Fruit fly (Drosophila melanogaster) whole organism, embryonic: ENCODE measurements around the gene Mkk4.
A peak's percentile ranks its signal among the peaks of the same experiment; 100 is the strongest.

Experiments used
- Atf6 ChIP-seq: fragments of 200-800 bp; sonication (Bioruptor generic); IDR thresholded peaks from 2 replicates; pipeline ENCODE4 v1.3.6; 2022; ENCODE audit warnings: missing biosample characterization, missing genetic modification characterization
- Bteb2 ChIP-seq: fragments of 200-800 bp; sonication (Bioruptor generic); optimal IDR thresholded peaks from 2 replicates; lab custom pipeline; 2016; ENCODE audit warnings: missing biosample characterization, missing genetic modification characterization
- CG11247 ChIP-seq: fragments of 200-800 bp; sonication (Bioruptor generic); IDR thresholded peaks from 2 replicates; pipeline ENCODE4 v1.3.6; 2022; ENCODE audit warnings: missing biosample characterization, missing genetic modification characterization
- CG11456 ChIP-seq: fragments of 200-800 bp; sonication (Bioruptor generic); IDR thresholded peaks from 3 replicates; pipeline ENCODE4 v1.3.6; 2022; ENCODE audit warnings: missing biosample characterization, missing genetic modification characterization
- CG11560 ChIP-seq: fragments of 200-800 bp; sonication (Bioruptor generic); IDR thresholded peaks from 3 replicates; pipeline ENCODE4 v1.3.6; 2022; ENCODE audit warnings: missing biosample characterization, missing genetic modification characterization
- CG12942 ChIP-seq: fragments of 200-800 bp; sonication (Bioruptor generic); optimal IDR thresholded peaks from 3 replicates; lab custom pipeline; 2016; ENCODE audit warnings: missing biosample characterization, missing genetic modification characterization
- CG15479 ChIP-seq: fragments of 200-800 bp; sonication (Bioruptor generic); optimal IDR thresholded peaks from 3 replicates; lab custom pipeline; 2019; ENCODE audit warnings: missing biosample characterization, mild to moderate bottlenecking, missing genetic modification characterization, moderate library complexity
- CG15601 ChIP-seq: fragments of 200-800 bp; sonication (Bioruptor generic); optimal IDR thresholded peaks from 3 replicates; lab custom pipeline; 2019; ENCODE audit warnings: missing biosample characterization, mild to moderate bottlenecking, missing genetic modification characterization, moderate library complexity
- CG16863 ChIP-seq: fragments of 200-800 bp; sonication (Bioruptor generic); optimal IDR thresholded peaks from 3 replicates; lab custom pipeline; 2016; ENCODE audit warnings: missing biosample characterization, missing genetic modification characterization
- CG3065 ChIP-seq: fragments of 200-800 bp; sonication (Bioruptor generic); optimal IDR thresholded peaks from 2 replicates; lab custom pipeline; 2016; ENCODE audit warnings: missing biosample characterization, missing genetic modification characterization
- CG31388 ChIP-seq: fragments of 200-800 bp; sonication (Bioruptor generic); optimal IDR thresholded peaks from 2 replicates; lab custom pipeline; 2016; ENCODE audit warnings: missing biosample characterization, missing genetic modification characterization
- CG4617 ChIP-seq: fragments of 200-800 bp; sonication (Bioruptor generic); optimal IDR thresholded peaks from 3 replicates; lab custom pipeline; 2016; ENCODE audit warnings: missing biosample characterization, missing genetic modification characterization, borderline replicate concordance
- CG4820 ChIP-seq: fragments of 200-800 bp; sonication (Bioruptor generic); optimal IDR thresholded peaks from 3 replicates; lab custom pipeline; 2016; ENCODE audit warnings: missing biosample characterization, missing genetic modification characterization
- CG5180 ChIP-seq: fragments of 200-800 bp; sonication (Bioruptor generic); optimal IDR thresholded peaks from 3 replicates; lab custom pipeline; 2017; ENCODE audit warnings: missing biosample characterization, missing genetic modification characterization, mild to moderate bottlenecking, moderate library complexity, missing genetic modification reagents
- CG6254 ChIP-seq: fragments of 200-800 bp; sonication (Bioruptor generic); optimal IDR thresholded peaks from 3 replicates; lab custom pipeline; 2017; ENCODE audit warnings: mild to moderate bottlenecking, missing biosample characterization, missing genetic modification reagents, missing genetic modification characterization
- CG6765 ChIP-seq: fragments of 200-800 bp; sonication (Bioruptor generic); optimal IDR thresholded peaks from 3 replicates; lab custom pipeline; 2017; ENCODE audit warnings: missing biosample characterization, mild to moderate bottlenecking, missing genetic modification characterization
- CG9215 ChIP-seq: fragments of 200-800 bp; sonication (Bioruptor generic); IDR thresholded peaks from 2 replicates; pipeline ENCODE4 v1.3.6; 2022; ENCODE audit warnings: missing biosample characterization, missing genetic modification characterization
- E2f2 ChIP-seq: fragments of 200-800 bp; sonication (Bioruptor generic); IDR thresholded peaks from 2 replicates; pipeline ENCODE4 v1.3.6; 2022; ENCODE audit warnings: missing biosample characterization, missing genetic modification characterization
- Fer2 ChIP-seq: fragments of 200-800 bp; sonication (Bioruptor generic); optimal IDR thresholded peaks from 2 replicates; lab custom pipeline; 2018; ENCODE audit warnings: missing biosample characterization, mild to moderate bottlenecking, missing genetic modification characterization, moderate library complexity
- Gsc ChIP-seq: fragments of 200-800 bp; sonication (Bioruptor generic); IDR thresholded peaks from 2 replicates; pipeline ENCODE4 v1.3.6; 2022; ENCODE audit warnings: missing biosample characterization, missing genetic modification characterization
- Gug ChIP-seq: fragments of 200-800 bp; sonication (Bioruptor generic); IDR thresholded peaks from 4 replicates; pipeline ENCODE4 v1.3.6; 2022; ENCODE audit warnings: missing biosample characterization, missing genetic modification characterization
- Hr78 ChIP-seq, 2 experiments: fragments of 200-800 bp in 1 of 2; fragments of >200 bp in 1 of 2; sonication (Bioruptor generic) in 1 of 2; optimal IDR thresholded peaks; 2 replicates each; lab custom pipeline; 2017 to 2019; ENCODE audit warnings: missing biosample characterization in 2 of 2, missing genetic modification characterization in 2 of 2, mild to moderate bottlenecking in 1 of 2, moderate library complexity in 1 of 2
- MTF-1 ChIP-seq: fragments of 200-800 bp; sonication (Bioruptor generic); optimal IDR thresholded peaks from 2 replicates; lab custom pipeline; 2018; ENCODE audit warnings: missing biosample characterization, mild to moderate bottlenecking, missing genetic modification characterization, borderline replicate concordance
- NC2α ChIP-seq: fragments of 200-800 bp; sonication (Bioruptor generic); optimal IDR thresholded peaks from 2 replicates; lab custom pipeline; 2016; ENCODE audit warnings: missing biosample characterization, missing genetic modification characterization
- NFAT ChIP-seq: fragments of 200-800 bp; sonication (Bioruptor generic); IDR thresholded peaks from 2 replicates; pipeline ENCODE4 v1.3.6; 2022; ENCODE audit warnings: missing biosample characterization, missing genetic modification characterization
- NfI ChIP-seq: fragments of 200-800 bp; sonication (Bioruptor generic); optimal IDR thresholded peaks from 3 replicates; lab custom pipeline; 2018; ENCODE audit warnings: missing biosample characterization, mild to moderate bottlenecking, missing genetic modification characterization, moderate library complexity
- PHDP ChIP-seq: fragments of 200-800 bp; sonication (Bioruptor generic); optimal IDR thresholded peaks from 3 replicates; lab custom pipeline; 2018; ENCODE audit warnings: missing biosample characterization, mild to moderate bottlenecking, missing genetic modification characterization, moderate library complexity
- az2 ChIP-seq: fragments of 200-800 bp; sonication (Bioruptor generic); optimal IDR thresholded peaks from 3 replicates; lab custom pipeline; 2016; ENCODE audit warnings: missing biosample characterization, missing genetic modification characterization
- cwo ChIP-seq: fragments of 200-800 bp; sonication (Bioruptor generic); optimal IDR thresholded peaks from 3 replicates; lab custom pipeline; 2017; ENCODE audit warnings: missing biosample characterization, missing genetic modification characterization, mild to moderate bottlenecking, moderate library complexity, missing genetic modification reagents
- da ChIP-seq: fragments of 200-800 bp; sonication (Bioruptor generic); optimal IDR thresholded peaks from 2 replicates; lab custom pipeline; 2016; ENCODE audit warnings: missing biosample characterization, missing genetic modification characterization
- dan ChIP-seq: fragments of 200-800 bp; sonication (Bioruptor generic); IDR thresholded peaks from 2 replicates; pipeline ENCODE4 v1.3.6; 2022; ENCODE audit warnings: missing biosample characterization, missing genetic modification characterization
- eve ChIP-seq, 2 experiments: fragments of >200 bp; optimal IDR thresholded peaks; 2 replicates each; lab custom pipeline; 2017; ENCODE audit warnings: missing biosample characterization in 2 of 2, missing genetic modification characterization in 2 of 2
- fd102C ChIP-seq: fragments of 200-800 bp; sonication (Bioruptor generic); optimal IDR thresholded peaks from 2 replicates; lab custom pipeline; 2018; ENCODE audit warnings: missing biosample characterization, mild to moderate bottlenecking, missing genetic modification characterization, moderate library complexity
- gce ChIP-seq: fragments of 200-800 bp; sonication (Bioruptor generic); IDR thresholded peaks from 3 replicates; pipeline ENCODE4 v1.3.6; 2022; ENCODE audit warnings: missing biosample characterization, missing genetic modification characterization
- gem ChIP-seq: fragments of 200-800 bp; sonication (Bioruptor generic); optimal IDR thresholded peaks from 2 replicates; lab custom pipeline; 2019; ENCODE audit warnings: missing biosample characterization, mild to moderate bottlenecking, missing genetic modification characterization, moderate library complexity
- insv ChIP-seq, 2 experiments: fragments of 200-800 bp; sonication (Bioruptor generic); optimal IDR thresholded peaks; 3 replicates each; lab custom pipeline; 2016 to 2018; ENCODE audit warnings: missing biosample characterization in 2 of 2, missing genetic modification characterization in 2 of 2
- kni ChIP-seq: fragments of 200-800 bp; sonication (Bioruptor generic); optimal IDR thresholded peaks from 3 replicates; lab custom pipeline; 2017; ENCODE audit warnings: mild to moderate bottlenecking, missing biosample characterization, missing genetic modification reagents, missing genetic modification characterization
- mirr ChIP-seq: fragments of 200-800 bp; sonication (Bioruptor generic); optimal IDR thresholded peaks from 3 replicates; lab custom pipeline; 2018; ENCODE audit warnings: missing biosample characterization, mild to moderate bottlenecking, missing genetic modification characterization
- nom ChIP-seq: fragments of 200-800 bp; sonication (Bioruptor generic); optimal IDR thresholded peaks from 2 replicates; lab custom pipeline; 2017; ENCODE audit warnings: missing biosample characterization, missing genetic modification characterization, mild to moderate bottlenecking, moderate library complexity, missing genetic modification reagents
- oc ChIP-seq: fragments of 200-800 bp; sonication (Bioruptor generic); optimal IDR thresholded peaks from 2 replicates; lab custom pipeline; 2018; ENCODE audit warnings: missing biosample characterization, mild to moderate bottlenecking, missing genetic modification characterization, moderate library complexity
- pb ChIP-seq: fragments of 200-800 bp; sonication (Bioruptor generic); optimal IDR thresholded peaks from 3 replicates; lab custom pipeline; 2016; ENCODE audit warnings: missing biosample characterization, missing genetic modification characterization
- pnt ChIP-seq: fragments of 200-800 bp; sonication (Bioruptor generic); optimal IDR thresholded peaks from 3 replicates; lab custom pipeline; 2016; ENCODE audit warnings: missing biosample characterization, missing genetic modification characterization
- rib ChIP-seq: fragments of 200-800 bp; sonication (Bioruptor generic); IDR thresholded peaks from 2 replicates; pipeline ENCODE4 v1.3.6; 2022; ENCODE audit warnings: missing biosample characterization, missing genetic modification characterization
- row ChIP-seq: fragments of 200-800 bp; sonication (Bioruptor generic); IDR thresholded peaks from 3 replicates; pipeline ENCODE4 v1.3.6; 2022; ENCODE audit warnings: missing biosample characterization, missing genetic modification characterization
- run ChIP-seq: fragments of 200-800 bp; sonication (Bioruptor generic); optimal IDR thresholded peaks from 3 replicates; lab custom pipeline; 2018; ENCODE audit warnings: missing biosample characterization, mild to moderate bottlenecking, missing genetic modification characterization
- sug ChIP-seq: fragments of 200-800 bp; optimal IDR thresholded peaks from 2 replicates; lab custom pipeline; 2019; ENCODE audit warnings: missing biosample characterization, mild to moderate bottlenecking, missing genetic modification characterization, moderate library complexity
- trh ChIP-seq: fragments of 200-800 bp; sonication (Bioruptor generic); optimal IDR thresholded peaks from 2 replicates; lab custom pipeline; 2016; ENCODE audit warnings: missing biosample characterization, missing genetic modification characterization
- usp ChIP-seq: fragments of >200 bp; optimal IDR thresholded peaks from 2 replicates; lab custom pipeline; 2017; ENCODE audit warnings: missing biosample characterization, missing genetic modification characterization
- yki ChIP-seq: fragments of >200 bp; optimal IDR thresholded peaks from 3 replicates; lab custom pipeline; 2018
- zen2 ChIP-seq: fragments of 200-800 bp; sonication (Bioruptor generic); IDR thresholded peaks from 3 replicates; pipeline ENCODE4 v1.3.6; 2022; ENCODE audit warnings: missing biosample characterization, missing genetic modification characterization; ENCODE audit not compliant: partially characterized antibody
- zfh1 ChIP-seq: fragments of 200-800 bp; sonication (Bioruptor generic); IDR thresholded peaks from 3 replicates; pipeline ENCODE4 v1.3.6; 2022; ENCODE audit warnings: missing biosample characterization, missing genetic modification characterization

The Mkk4 gene

DNA sequence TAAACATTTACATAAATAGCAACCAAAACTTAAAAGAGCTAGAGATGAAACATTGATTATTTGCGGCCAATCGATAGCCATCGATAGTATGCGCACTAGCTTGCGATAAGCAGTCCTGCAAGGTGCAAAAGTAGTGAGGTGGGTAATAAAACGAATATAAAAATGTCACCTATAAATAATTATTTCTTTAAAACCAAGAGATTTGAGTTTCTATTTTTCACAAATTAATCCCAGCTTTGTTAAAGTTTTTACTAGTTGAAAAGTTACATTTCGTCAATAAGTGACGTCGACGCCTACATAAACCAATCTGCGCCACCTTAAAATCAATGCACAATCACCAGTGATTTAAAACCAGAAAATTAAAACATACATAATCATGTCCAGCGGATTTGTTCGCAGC lies at the start of gene Mkk4, which contains the start of gene SLIRP2 (continued):
- TF ChIP-seq CG6254 (GFP tag; lab: Kevin White, UChicago), result peak; percentile 97
- TF ChIP-seq CG11247 (GFP tag; lab: Robert Waterston, UW), result peak; percentile 99
- peak; percentile 93 for TF ChIP-seq kni (GFP tag; lab: Kevin White, UChicago)
- peak; percentile 98 for TF ChIP-seq NC2α
- peak; percentile 99 for TF ChIP-seq CG4820 (GFP tag; lab: Kevin White, UChicago)
- peak; percentile 99 for TF ChIP-seq PHDP (tag; lab: Kevin White, UChicago)
- TF ChIP-seq Gug (GFP tag; lab: Robert Waterston, UW), result peak; percentile 98
- peak; percentile 98 for TF ChIP-seq NFAT (GFP tag; lab: Robert Waterston, UW)
- peak; percentile 98 for TF ChIP-seq CG31388
- peak; percentile 97 for TF ChIP-seq da (GFP tag; lab: Kevin White, UChicago)
- peak; percentile 95 for TF ChIP-seq fd102C (GFP tag; lab: Kevin White, UChicago)
- no peak for TF ChIP-seq usp (GFP tag; lab: Kevin White, UChicago)
- peak in 1 of 2 experiments; percentile 92 for TF ChIP-seq Hr78 (GFP tag; optimal IDR thresholded peaks at IDR 0.05; lab: Kevin White, UChicago)
- peak; percentile 88 for TF ChIP-seq E2f2
- TF ChIP-seq CG9215 (GFP tag; lab: Robert Waterston, UW), result peak; percentile 98
- peak; percentile 99 for TF ChIP-seq az2 (GFP tag; lab: Kevin White, UChicago)
- peak; percentile 29 to 81 for TF ChIP-seq insv (GFP tag; optimal IDR thresholded peaks at IDR 0.05; lab: Kevin White, UChicago)
- peak; percentile 98 for TF ChIP-seq gce (GFP tag; lab: Robert Waterston, UW)
- peak; percentile 96 for TF ChIP-seq nom (GFP tag; lab: Kevin White, UChicago)
- TF ChIP-seq dan, result peak; percentile 94
- peak; percentile 94 for TF ChIP-seq CG11560 (tag; lab: Robert Waterston, UW)
- peak; percentile 98 for TF ChIP-seq CG12942
- peak; percentile 98 for TF ChIP-seq Gsc (GFP tag; lab: Robert Waterston, UW)
- TF ChIP-seq CG3065, result peak; percentile 98
- TF ChIP-seq Atf6 (GFP tag; lab: Robert Waterston, UW), result peak; percentile 99
- peak; percentile 98 for TF ChIP-seq pnt (GFP tag; lab: Kevin White, UChicago)
- TF ChIP-seq NfI (GFP tag; lab: Kevin White, UChicago), result peak; percentile 99
- TF ChIP-seq CG4617, result peak; percentile 99
- peak; percentile 98 for TF ChIP-seq CG15601 (tag; lab: Kevin White, UChicago)
- TF ChIP-seq CG11456 (GFP tag; lab: Robert Waterston, UW), result peak; percentile 99
- peak; percentile 90 for TF ChIP-seq CG5180 (GFP tag; lab: Kevin White, UChicago)
- TF ChIP-seq zfh1 (GFP tag; lab: Robert Waterston, UW), result peak; percentile 99
- peak; percentile 100 for TF ChIP-seq gem
- TF ChIP-seq Bteb2 (GFP tag; lab: Kevin White, UChicago), result peak; percentile 99
- peak; percentile 97 for TF ChIP-seq MTF-1 (GFP tag; lab: Kevin White, UChicago)
- peak; percentile 98 for TF ChIP-seq Fer2 (tag; lab: Kevin White, UChicago)
- peak; percentile 97 for TF ChIP-seq CG6765 (GFP tag; lab: Kevin White, UChicago)
- peak; percentile 98 for TF ChIP-seq trh (GFP tag; lab: Kevin White, UChicago)
- peak; percentile 74 for TF ChIP-seq CG15479
- TF ChIP-seq run (tag; lab: Kevin White, UChicago), result peak; percentile 96
- TF ChIP-seq eve (GFP tag; optimal IDR thresholded peaks at IDR 0.05; lab: Kevin White, UChicago), result peak in 1 of 2 experiments; percentile 7
- TF ChIP-seq sug (tag; lab: Kevin White, UChicago), result peak; percentile 98
- peak; percentile 100 for TF ChIP-seq row
- peak; percentile 99 for TF ChIP-seq rib (GFP tag; lab: Robert Waterston, UW)
- TF ChIP-seq cwo (GFP tag; lab: Kevin White, UChicago), result peak; percentile 95
- no peak for TF ChIP-seq yki (lab: Kevin White, UChicago)
- peak; percentile 66; the same call in 2 of the 3 replicates for TF ChIP-seq zen2
- peak; percentile 98 for TF ChIP-seq pb (GFP tag; lab: Kevin White, UChicago)
- TF ChIP-seq mirr (GFP tag; lab: Kevin White, UChicago), result peak; percentile 97
- TF ChIP-seq CG16863 (GFP tag; lab: Kevin White, UChicago), result peak; percentile 99
- TF ChIP-seq oc (tag; lab: Kevin White, UChicago), result peak; percentile 99
